Worm (Caenorhabditis elegans) whole organism, midembryonic: Measurements from ENCODE around the gene W03B1.9.

Experiments
- T22C8.4 ChIP-seq: fragments of 200-800 bp; sonication (Bioruptor generic); IDR thresholded peaks from 2 replicates; pipeline ENCODE4 v1.3.6; 2022; ENCODE audit warnings: missing genetic modification characterization, missing compliant biosample characterization
- cog-1 ChIP-seq: sonication (generic microtip); optimal IDR thresholded peaks from 2 replicates; lab custom pipeline; 2016; ENCODE audit warnings: missing genetic modification characterization, missing compliant biosample characterization
- med-1 ChIP-seq: sonication (generic microtip); optimal IDR thresholded peaks from 2 replicates; lab custom pipeline; 2017; ENCODE audit warnings: missing genetic modification characterization, mild to moderate bottlenecking, missing compliant biosample characterization, antibody characterized with exemption, missing genetic modification reagents; ENCODE audit not compliant: insufficient read depth
- ref-1 ChIP-seq: fragments of 200-800 bp; sonication (Bioruptor generic); conservative IDR thresholded peaks from 2 replicates; pipeline ENCODE4 v1.3.6; 2022; ENCODE audit warnings: missing genetic modification reagents, missing genetic modification characterization, missing compliant biosample characterization
- tab-1 ChIP-seq: fragments of 200-800 bp; sonication (Bioruptor generic); IDR thresholded peaks from 2 replicates; pipeline ENCODE4 v1.3.6; 2022; ENCODE audit warnings: missing genetic modification characterization, missing compliant biosample characterization
- ztf-23 ChIP-seq: fragments of 200-800 bp; sonication (Bioruptor generic); IDR thresholded peaks from 2 replicates; pipeline ENCODE4 v1.3.6; 2022; ENCODE audit warnings: missing genetic modification reagents, missing genetic modification characterization, missing compliant biosample characterization

- TF ChIP-seq med-1: no peak
- TF ChIP-seq cog-1: no peak
- TF ChIP-seq ref-1 (GFP tag; lab: Robert Waterston, UW): no peak
- peak; percentile 79 for TF ChIP-seq T22C8.4 (GFP tag; lab: Robert Waterston, UW)
- TF ChIP-seq ztf-23 (GFP tag; lab: Robert Waterston, UW): no peak
- TF ChIP-seq tab-1: no peak
These were observed 39.1 kb downstream of the W03B1.9 start for ce11 chrIV:4317638-4318037.
